Worm (Caenorhabditis elegans) whole organism, mixed stage, embryonic: ENCODE measurements around the gene K10D11.2.

Experiments
- M03D4.4 ChIP-seq: sonication (generic microtip); optimal IDR thresholded peaks from 2 replicates; lab custom pipeline; 2017; ENCODE audit warnings: mild to moderate bottlenecking, missing genetic modification characterization, missing compliant biosample characterization
- bed-3 ChIP-seq: fragments of 200-800 bp; sonication (Bioruptor generic); optimal IDR thresholded peaks from 3 replicates; lab custom pipeline; 2018; ENCODE audit warnings: mild to moderate bottlenecking, missing genetic modification characterization, moderate library complexity, missing compliant biosample characterization
- blmp-1 ChIP-seq: fragments of 150-350 bp; optimal IDR thresholded peaks from 2 replicates; lab custom pipeline; 2014; ENCODE audit warnings: missing biosample characterization, missing genetic modification characterization
- ceh-39 ChIP-seq: fragments of 150-350 bp; optimal IDR thresholded peaks from 2 replicates; lab custom pipeline; 2014; ENCODE audit warnings: missing biosample characterization, missing genetic modification characterization
- ceh-43 ChIP-seq: fragments of 200-800 bp; sonication (Bioruptor generic); optimal IDR thresholded peaks from 2 replicates; lab custom pipeline; 2018; ENCODE audit warnings: mild to moderate bottlenecking, missing genetic modification characterization, moderate library complexity, missing compliant biosample characterization
- ceh-83 ChIP-seq: fragments of 200-800 bp; sonication (Bioruptor generic); optimal IDR thresholded peaks from 2 replicates; lab custom pipeline; 2018; ENCODE audit warnings: mild to moderate bottlenecking, missing genetic modification characterization, missing compliant biosample characterization
- ces-1 ChIP-seq: fragments of 150-350 bp; optimal IDR thresholded peaks from 2 replicates; lab custom pipeline; 2014; ENCODE audit warnings: missing biosample characterization, missing genetic modification reagents, missing genetic modification characterization
- cnd-1 ChIP-seq: fragments of 200-800 bp; sonication (Bioruptor generic); optimal IDR thresholded peaks from 2 replicates; lab custom pipeline; 2018; ENCODE audit warnings: mild to moderate bottlenecking, missing genetic modification characterization, missing compliant biosample characterization
- drap-1 ChIP-seq: fragments of 200-800 bp; sonication (Bioruptor generic); optimal IDR thresholded peaks from 3 replicates; lab custom pipeline; 2018; ENCODE audit warnings: mild to moderate bottlenecking, missing genetic modification characterization, missing compliant biosample characterization
- elt-1 ChIP-seq: sonication (generic microtip); optimal IDR thresholded peaks from 2 replicates; lab custom pipeline; 2017; ENCODE audit warnings: missing genetic modification characterization, mild to moderate bottlenecking, missing compliant biosample characterization, antibody characterized with exemption, moderate library complexity, borderline replicate concordance; ENCODE audit not compliant: insufficient read depth
- elt-3 ChIP-seq: fragments of 150-350 bp; optimal IDR thresholded peaks from 2 replicates; lab custom pipeline; 2014; ENCODE audit warnings: missing biosample characterization, missing genetic modification characterization
- flh-1 ChIP-seq: fragments of 200-800 bp; sonication (Bioruptor generic); optimal IDR thresholded peaks from 2 replicates; lab custom pipeline; 2018; ENCODE audit warnings: mild to moderate bottlenecking, missing genetic modification characterization, moderate library complexity, missing compliant biosample characterization
- ham-2 ChIP-seq: fragments of 200-800 bp; sonication (Bioruptor generic); optimal IDR thresholded peaks from 2 replicates; lab custom pipeline; 2018; ENCODE audit warnings: mild to moderate bottlenecking, missing genetic modification characterization, missing compliant biosample characterization
- hlh-1 ChIP-seq: fragments of 150-350 bp; optimal IDR thresholded peaks from 2 replicates; lab custom pipeline; 2014; ENCODE audit warnings: missing biosample characterization, missing genetic modification reagents, missing genetic modification characterization
- lin-13 ChIP-seq: fragments of 150-350 bp; optimal IDR thresholded peaks from 2 replicates; lab custom pipeline; 2014; ENCODE audit warnings: missing biosample characterization, missing genetic modification characterization
- lin-32 ChIP-seq: fragments of 200-800 bp; sonication (Bioruptor generic); optimal IDR thresholded peaks from 2 replicates; lab custom pipeline; 2018; ENCODE audit warnings: mild to moderate bottlenecking, missing genetic modification characterization, missing compliant biosample characterization
- lsy-2 ChIP-seq: fragments of 150-350 bp; optimal IDR thresholded peaks from 2 replicates; lab custom pipeline; 2014; ENCODE audit warnings: missing biosample characterization, missing genetic modification characterization
- mab-5 ChIP-seq: fragments of 150-350 bp; optimal IDR thresholded peaks from 2 replicates; lab custom pipeline; 2014; ENCODE audit warnings: missing biosample characterization, missing genetic modification characterization
- mep-1 ChIP-seq: fragments of 150-350 bp; optimal IDR thresholded peaks from 2 replicates; lab custom pipeline; 2017; ENCODE audit warnings: missing biosample characterization, missing genetic modification reagents, missing genetic modification characterization, inconsistent platforms
- mls-2 ChIP-seq: sonication (generic microtip); optimal IDR thresholded peaks from 2 replicates; lab custom pipeline; 2016; ENCODE audit warnings: mild to moderate bottlenecking, missing genetic modification characterization, moderate library complexity, missing compliant biosample characterization
- nhr-12 ChIP-seq: fragments of 150-350 bp; optimal IDR thresholded peaks from 2 replicates; lab custom pipeline; 2014; ENCODE audit warnings: missing biosample characterization, missing genetic modification characterization
- nhr-2 ChIP-seq: fragments of 150-350 bp; optimal IDR thresholded peaks from 2 replicates; lab custom pipeline; 2014; ENCODE audit warnings: missing biosample characterization, missing genetic modification characterization
- nhr-237 ChIP-seq: fragments of 150-350 bp; optimal IDR thresholded peaks from 2 replicates; lab custom pipeline; 2014; ENCODE audit warnings: missing biosample characterization, missing genetic modification characterization
- nhr-28 ChIP-seq: fragments of 150-350 bp; optimal IDR thresholded peaks from 2 replicates; lab custom pipeline; 2014; ENCODE audit warnings: missing biosample characterization, missing genetic modification characterization
- nhr-76 ChIP-seq: sonication (generic microtip); optimal IDR thresholded peaks from 2 replicates; lab custom pipeline; 2017; ENCODE audit warnings: missing biosample characterization, missing genetic modification characterization
- pha-4 ChIP-seq: fragments of 150-350 bp; optimal IDR thresholded peaks from 2 replicates; lab custom pipeline; 2018; ENCODE audit warnings: missing biosample characterization, missing genetic modification reagents, missing genetic modification characterization
- sem-2 ChIP-seq: fragments of 200-800 bp; sonication (Bioruptor generic); optimal IDR thresholded peaks from 2 replicates; lab custom pipeline; 2018; ENCODE audit warnings: mild to moderate bottlenecking, missing genetic modification characterization, missing compliant biosample characterization
- snpc-4 ChIP-seq: fragments of 150-350 bp; optimal IDR thresholded peaks from 2 replicates; lab custom pipeline; 2014; ENCODE audit warnings: missing biosample characterization, missing genetic modification characterization
- tbx-8 ChIP-seq: fragments of 200-800 bp; sonication (Bioruptor generic); optimal IDR thresholded peaks from 2 replicates; lab custom pipeline; 2018; ENCODE audit warnings: mild to moderate bottlenecking, missing genetic modification characterization, moderate library complexity, missing compliant biosample characterization
- unc-62 ChIP-seq: fragments of 150-350 bp; optimal IDR thresholded peaks from 2 replicates; lab custom pipeline; 2014; ENCODE audit warnings: missing biosample characterization, missing genetic modification reagents, missing genetic modification characterization
- zip-8 ChIP-seq: fragments of 150-350 bp; optimal IDR thresholded peaks from 2 replicates; lab custom pipeline; 2014; ENCODE audit warnings: missing biosample characterization, missing genetic modification characterization
- ztf-11 ChIP-seq: fragments of 150-350 bp; optimal IDR thresholded peaks from 2 replicates; lab custom pipeline; 2014; ENCODE audit warnings: missing biosample characterization, missing genetic modification characterization

Gene K10D11.2

ce11 chrIV:12946488-12946887, 32.3 kb upstream of the K10D11.2 start, which contains the start of gene F55G11.1:
TSS of gene F55G11.1 (minus strand) at chrIV:12946588.
- TF ChIP-seq unc-62 (GFP tag; lab: Kevin White, UChicago) (no peak), ham-2 (no peak), flh-1 (no peak), zip-8 (tag; lab: Kevin White, UChicago) (no peak), sem-2 (GFP tag; lab: Kevin White, UChicago) (no peak)
- TF ChIP-seq, all 35 proteins: peak for 0

ce11 chrIV:12948470-12948869, 30.3 kb upstream of the K10D11.2 start, which contains the start of gene F55G11.10:
TSS of gene F55G11.10 (plus strand) at chrIV:12948770.
- TF ChIP-seq cnd-1: no peak
- no peak for TF ChIP-seq flh-1
- no peak for TF ChIP-seq nhr-237
- no peak for TF ChIP-seq snpc-4 (tag; lab: Kevin White, UChicago)
- TF ChIP-seq nhr-2 (tag; lab: Kevin White, UChicago): no peak
- TF ChIP-seq ceh-39 (tag; lab: Kevin White, UChicago): no peak
- TF ChIP-seq M03D4.4: no peak
- TF ChIP-seq lin-13: no peak

- TF ChIP-seq drap-1 (GFP tag; lab: Kevin White, UChicago): no peak
- no peak for TF ChIP-seq lin-32 (GFP tag; lab: Kevin White, UChicago)
- TF ChIP-seq tbx-8 (GFP tag; lab: Kevin White, UChicago): no peak
- no peak for TF ChIP-seq blmp-1 (tag; lab: Kevin White, UChicago)
- TF ChIP-seq mab-5 (tag; lab: Kevin White, UChicago): no peak
- TF ChIP-seq nhr-12 (tag; lab: Kevin White, UChicago): no peak
- no peak for TF ChIP-seq ztf-11 (tag; lab: Kevin White, UChicago)
- no peak for TF ChIP-seq cnd-1
- TF ChIP-seq snpc-4 (tag; lab: Kevin White, UChicago): no peak
- TF ChIP-seq nhr-2 (tag; lab: Kevin White, UChicago): no peak
- TF ChIP-seq mls-2 (tag; lab: Kevin White, UChicago): no peak
Observed at ce11 chrIV:12957730-12958129, 21.1 kb upstream of the K10D11.2 start, which contains the start of gene F55G11.6. TSS of gene F55G11.6 (plus strand) at chrIV:12958030.

ce11 chrIV:12960136-12960535, 18.6 kb upstream of the K10D11.2 start, which contains the start of gene F55G11.7:
TSS of gene F55G11.7 (plus strand) at chrIV:12960436.
- TF ChIP-seq lin-32 (GFP tag; lab: Kevin White, UChicago) (no peak), mab-5 (tag; lab: Kevin White, UChicago) (no peak), lsy-2 (tag; lab: Kevin White, UChicago) (no peak), nhr-76 (tag; lab: Kevin White, UChicago) (no peak), blmp-1 (tag; lab: Kevin White, UChicago) (no peak), tbx-8 (GFP tag; lab: Kevin White, UChicago) (no peak), flh-1 (no peak), ceh-83 (GFP tag; lab: Kevin White, UChicago) (no peak), elt-3 (no peak), elt-1 (tag; lab: Kevin White, UChicago) (no peak), ceh-43 (GFP tag; lab: Kevin White, UChicago) (no peak), nhr-12 (tag; lab: Kevin White, UChicago) (no peak), cnd-1 (no peak), sem-2 (GFP tag; lab: Kevin White, UChicago) (no peak), nhr-2 (tag; lab: Kevin White, UChicago) (no peak)

ce11 chrIV:12962564-12962963, 16.2 kb upstream of the K10D11.2 start, which contains the start of gene F55G11.8:
TSS of gene F55G11.8 (plus strand) at chrIV:12962808.
- TF ChIP-seq nhr-76 (tag; lab: Kevin White, UChicago): no peak
- no peak for TF ChIP-seq bed-3 (GFP tag; lab: Kevin White, UChicago)
- TF ChIP-seq ceh-43 (GFP tag; lab: Kevin White, UChicago): no peak

ce11 chrIV:12964648-12965047, 14.1 kb upstream of the K10D11.2 start:
- TF ChIP-seq blmp-1 (tag; lab: Kevin White, UChicago) (no peak), elt-3 (no peak), cnd-1 (no peak), hlh-1 (no peak), ceh-43 (GFP tag; lab: Kevin White, UChicago) (no peak), ces-1 (GFP tag; lab: Kevin White, UChicago) (no peak), ztf-11 (tag; lab: Kevin White, UChicago) (no peak), unc-62 (GFP tag; lab: Kevin White, UChicago) (no peak), mep-1 (tag; lab: Kevin White, UChicago) (no peak), drap-1 (GFP tag; lab: Kevin White, UChicago) (no peak), nhr-28 (tag; lab: Kevin White, UChicago) (no peak), tbx-8 (GFP tag; lab: Kevin White, UChicago) (no peak), ceh-83 (GFP tag; lab: Kevin White, UChicago) (no peak), pha-4 (no peak), zip-8 (tag; lab: Kevin White, UChicago) (no peak), lin-32 (GFP tag; lab: Kevin White, UChicago) (no peak)
